Worm (Caenorhabditis elegans) whole organism, L1 larva: ENCODE data around the gene F55C10.5.

ENCODE experiments used
- C04F5.9 ChIP-seq: sonication (generic microtip); optimal IDR thresholded peaks from 2 replicates; lab custom pipeline; 2016; ENCODE audit warnings: missing genetic modification characterization, missing compliant biosample characterization
- C16A3.4 ChIP-seq: fragments of 150-350 bp; optimal IDR thresholded peaks from 2 replicates; lab custom pipeline; 2014; ENCODE audit warnings: missing biosample characterization, missing genetic modification characterization
- C34B4.2 ChIP-seq: sonication (generic microtip); optimal IDR thresholded peaks from 2 replicates; lab custom pipeline; 2017; ENCODE audit warnings: mild to moderate bottlenecking, missing genetic modification characterization, missing compliant biosample characterization
- F16B12.6 ChIP-seq: fragments of 150-350 bp; optimal IDR thresholded peaks from 2 replicates; lab custom pipeline; 2014; ENCODE audit warnings: missing biosample characterization, missing genetic modification characterization
- ceh-8 ChIP-seq: fragments of 200-800 bp; sonication (Bioruptor generic); optimal IDR thresholded peaks from 2 replicates; lab custom pipeline; 2018; ENCODE audit warnings: mild to moderate bottlenecking, missing genetic modification characterization, moderate library complexity, missing compliant biosample characterization
- ceh-88 ChIP-seq: fragments of 200-800 bp; sonication (Bioruptor generic); IDR thresholded peaks from 2 replicates; pipeline ENCODE4 v1.3.6; 2022; ENCODE audit warnings: missing genetic modification characterization, missing compliant biosample characterization
- ces-1 ChIP-seq: fragments of 150-350 bp; optimal IDR thresholded peaks from 2 replicates; lab custom pipeline; 2014; ENCODE audit warnings: missing biosample characterization, missing genetic modification reagents, missing genetic modification characterization
- dsc-1 ChIP-seq: sonication (generic microtip); optimal IDR thresholded peaks from 2 replicates; lab custom pipeline; 2016; ENCODE audit warnings: mild to moderate bottlenecking, missing genetic modification characterization, missing compliant biosample characterization
- efl-3 ChIP-seq: fragments of 200-800 bp; sonication (Bioruptor generic); optimal IDR thresholded peaks from 2 replicates; lab custom pipeline; 2018; ENCODE audit warnings: mild to moderate bottlenecking, missing genetic modification characterization, missing compliant biosample characterization
- elt-2 ChIP-seq: sonication (generic microtip); optimal IDR thresholded peaks from 2 replicates; lab custom pipeline; 2016; ENCODE audit warnings: missing genetic modification characterization, mild to moderate bottlenecking, inconsistent platforms, missing compliant biosample characterization, missing genetic modification reagents
- fkh-10 ChIP-seq: sonication (generic microtip); optimal IDR thresholded peaks from 2 replicates; lab custom pipeline; 2017; ENCODE audit warnings: missing biosample characterization, missing genetic modification reagents, missing genetic modification characterization
- fkh-8 ChIP-seq: sonication (generic microtip); optimal IDR thresholded peaks from 2 replicates; lab custom pipeline; 2016; ENCODE audit warnings: mild to moderate bottlenecking, missing genetic modification characterization, missing compliant biosample characterization
- isw-1 ChIP-seq: fragments of 200-800 bp; sonication (Bioruptor generic); IDR thresholded peaks from 2 replicates; pipeline ENCODE4 v1.3.6; 2022; ENCODE audit warnings: missing genetic modification characterization, missing compliant biosample characterization
- lin-14 ChIP-seq: fragments of 200-800 bp; sonication (Bioruptor generic); optimal IDR thresholded peaks from 2 replicates; lab custom pipeline; 2018; ENCODE audit warnings: mild to moderate bottlenecking, missing genetic modification characterization, moderate library complexity, missing compliant biosample characterization
- lin-15B ChIP-seq: fragments of 150-350 bp; sonication (generic microtip); optimal IDR thresholded peaks from 3 replicates; lab custom pipeline; 2014; ENCODE audit warnings: missing biosample characterization, missing genetic modification characterization
- lir-3 ChIP-seq: sonication (generic microtip); optimal IDR thresholded peaks from 2 replicates; lab custom pipeline; 2016; ENCODE audit warnings: mild to moderate bottlenecking, missing genetic modification characterization, moderate library complexity, missing compliant biosample characterization; ENCODE audit not compliant: poor library complexity
- mdl-1 ChIP-seq, 2 experiments: fragments of 150-350 bp; optimal IDR thresholded peaks; 2 replicates each; lab custom pipeline; 2014 to 2017; ENCODE audit warnings: missing biosample characterization in 2 of 2, missing genetic modification characterization in 2 of 2, inconsistent platforms in 1 of 2
- mef-2 ChIP-seq: fragments of 150-350 bp; optimal IDR thresholded peaks from 2 replicates; lab custom pipeline; 2014; ENCODE audit warnings: missing biosample characterization, missing genetic modification characterization
- nhr-19 ChIP-seq: fragments of 200-800 bp; sonication (Bioruptor generic); conservative IDR thresholded peaks from 2 replicates; pipeline ENCODE4 v1.3.6; 2022; ENCODE audit warnings: missing genetic modification characterization, missing compliant biosample characterization
- nhr-47 ChIP-seq: sonication (generic microtip); optimal IDR thresholded peaks from 2 replicates; lab custom pipeline; 2016; ENCODE audit warnings: mild to moderate bottlenecking, missing genetic modification characterization, moderate library complexity, missing compliant biosample characterization
- nhr-71 ChIP-seq: sonication (generic microtip); optimal IDR thresholded peaks from 2 replicates; lab custom pipeline; 2016; ENCODE audit warnings: mild to moderate bottlenecking, missing genetic modification characterization, moderate library complexity, missing compliant biosample characterization
- nhr-76 ChIP-seq: sonication (generic microtip); optimal IDR thresholded peaks from 2 replicates; lab custom pipeline; 2017; ENCODE audit warnings: missing biosample characterization, missing genetic modification characterization
- nhr-85 ChIP-seq: sonication (generic microtip); peaks from one replicate; lab custom pipeline; 2016; ENCODE audit warnings: missing genetic modification characterization, inconsistent platforms, missing compliant biosample characterization
- pqm-1 ChIP-seq: sonication (generic microtip); optimal IDR thresholded peaks from 3 replicates; lab custom pipeline; 2017; ENCODE audit warnings: missing biosample characterization, missing genetic modification characterization
- snpc-4 ChIP-seq: fragments of 150-350 bp; optimal IDR thresholded peaks from 2 replicates; lab custom pipeline; 2014; ENCODE audit warnings: missing biosample characterization, missing genetic modification characterization
- snu-23 ChIP-seq: sonication (generic microtip); optimal IDR thresholded peaks from 2 replicates; lab custom pipeline; 2016; ENCODE audit warnings: missing genetic modification characterization, missing compliant biosample characterization
- sup-37 ChIP-seq: fragments of 200-800 bp; sonication (Bioruptor generic); optimal IDR thresholded peaks from 2 replicates; lab custom pipeline; 2018; ENCODE audit warnings: mild to moderate bottlenecking, missing genetic modification characterization, missing compliant biosample characterization
- tbx-2 ChIP-seq: sonication (generic microtip); optimal IDR thresholded peaks from 2 replicates; lab custom pipeline; 2016; ENCODE audit warnings: missing genetic modification characterization, missing compliant biosample characterization
- tlp-1 ChIP-seq: fragments of 150-350 bp; optimal IDR thresholded peaks from 2 replicates; lab custom pipeline; 2014; ENCODE audit warnings: missing biosample characterization, missing genetic modification characterization
- unc-62 ChIP-seq: fragments of 150-350 bp; optimal IDR thresholded peaks from 2 replicates; lab custom pipeline; 2014; ENCODE audit warnings: missing biosample characterization, missing genetic modification reagents, missing genetic modification characterization
- unc-86 ChIP-seq: sonication (generic microtip); optimal IDR thresholded peaks from 2 replicates; lab custom pipeline; 2016; ENCODE audit warnings: missing genetic modification characterization, missing compliant biosample characterization
- zag-1 ChIP-seq: fragments of 150-350 bp; optimal IDR thresholded peaks from 2 replicates; lab custom pipeline; 2014; ENCODE audit warnings: missing biosample characterization, missing genetic modification characterization

The F55C10.5 gene

DNA sequence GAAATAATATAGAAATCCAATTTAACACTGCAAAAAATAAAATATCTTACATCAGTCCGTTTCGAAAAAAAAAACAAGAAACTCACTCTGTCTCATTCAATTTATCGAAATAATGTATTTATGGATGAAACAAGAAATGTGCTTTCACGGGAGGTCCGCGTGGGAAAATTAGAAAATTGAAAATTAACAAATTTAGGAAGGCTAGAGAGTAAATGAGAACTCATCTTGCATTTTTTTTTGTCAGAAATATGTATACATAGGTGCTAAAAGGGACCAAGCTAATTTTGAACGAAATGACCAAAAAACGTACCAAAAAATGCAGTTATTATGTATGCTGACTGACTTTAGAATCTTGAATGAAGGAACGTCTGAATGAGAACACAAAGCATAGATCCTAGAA is 41.7 kb downstream of the F55C10.5 start, which contains the start of gene T26H10.2:
Gene T26H10.2 (minus strand): TSS at position 101 of the 400 bp plus-strand sequence.
- no peak for TF ChIP-seq snpc-4 (tag; lab: Kevin White, UChicago)
- TF ChIP-seq nhr-19 (GFP tag; lab: Robert Waterston, UW) = no peak
- TF ChIP-seq lin-15B (tag; lab: Kevin White, UChicago) = no peak
- no peak for TF ChIP-seq nhr-85
- TF ChIP-seq isw-1 (GFP tag; lab: Robert Waterston, UW) = no peak
- TF ChIP-seq unc-62 (GFP tag; lab: Kevin White, UChicago) = no peak
- TF ChIP-seq fkh-10 = no peak
- TF ChIP-seq nhr-71 = no peak
- TF ChIP-seq unc-86 (tag; lab: Kevin White, UChicago) = no peak
- TF ChIP-seq C04F5.9 (tag; lab: Kevin White, UChicago) = no peak
- TF ChIP-seq C16A3.4 = no peak
- TF ChIP-seq nhr-76 = no peak
- no peak for TF ChIP-seq snu-23 (GFP tag; lab: Kevin White, UChicago)
- TF ChIP-seq mef-2 (tag; lab: Kevin White, UChicago) = no peak
- no peak for TF ChIP-seq tbx-2 (tag; lab: Kevin White, UChicago)
- no peak for TF ChIP-seq sup-37 (GFP tag; lab: Kevin White, UChicago)
- TF ChIP-seq ces-1 (GFP tag; lab: Kevin White, UChicago) = no peak
- TF ChIP-seq tlp-1 (tag; lab: Kevin White, UChicago) = no peak
- TF ChIP-seq, all 84 proteins: peak for 0

DNA sequence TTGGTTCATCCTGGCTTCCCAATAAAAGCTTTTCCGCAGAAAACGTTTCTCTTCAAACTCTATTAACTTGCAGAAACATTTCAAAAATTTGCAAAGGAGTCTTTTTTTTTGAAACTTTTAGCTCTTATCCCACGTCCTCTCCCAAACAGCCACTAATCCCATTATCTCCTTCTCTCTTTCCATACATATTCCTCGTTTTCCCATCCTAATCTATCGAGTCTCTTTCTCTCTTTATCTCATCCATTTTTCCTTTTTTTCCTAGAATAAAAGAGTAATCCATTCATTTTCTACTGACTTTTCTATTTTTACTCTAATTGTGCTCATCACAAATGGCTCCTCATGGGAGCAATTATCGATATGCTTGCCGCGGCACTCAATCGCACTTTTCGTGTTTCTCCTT is 45.8 kb downstream of the F55C10.5 start:
- TF ChIP-seq snpc-4 (tag; lab: Kevin White, UChicago) = no peak
- TF ChIP-seq fkh-8 (tag; lab: Kevin White, UChicago) = no peak
- TF ChIP-seq tbx-2 (tag; lab: Kevin White, UChicago) = peak; percentile 74
- no peak for TF ChIP-seq pqm-1 (tag; lab: Kevin White, UChicago)
- TF ChIP-seq lin-14 (GFP tag; lab: Kevin White, UChicago) = peak; percentile 78
- TF ChIP-seq nhr-71 = peak; percentile 42
- TF ChIP-seq nhr-47 = peak; percentile 19
- TF ChIP-seq mdl-1 (tag; optimal IDR thresholded peaks at IDR 0.05; lab: Kevin White, UChicago) = no peak
- peak; percentile 81 for TF ChIP-seq dsc-1 (tag; lab: Kevin White, UChicago)
- no peak for TF ChIP-seq ceh-8 (GFP tag; lab: Kevin White, UChicago)
- TF ChIP-seq C34B4.2 (tag; lab: Kevin White, UChicago) = no peak
- TF ChIP-seq lir-3 (tag; lab: Kevin White, UChicago) = no peak
- no peak for TF ChIP-seq F16B12.6 (tag; lab: Kevin White, UChicago)
- no peak for TF ChIP-seq elt-2
- no peak for TF ChIP-seq ceh-88 (GFP tag; lab: Robert Waterston, UW)
- peak; percentile 53 for TF ChIP-seq ces-1 (GFP tag; lab: Kevin White, UChicago)
- TF ChIP-seq efl-3 (GFP tag; lab: Kevin White, UChicago) = no peak
- TF ChIP-seq zag-1 = peak; percentile 11
- peak; percentile 22 for TF ChIP-seq unc-86 (tag; lab: Kevin White, UChicago)
- TF ChIP-seq, all 84 proteins: peak for 8

DNA sequence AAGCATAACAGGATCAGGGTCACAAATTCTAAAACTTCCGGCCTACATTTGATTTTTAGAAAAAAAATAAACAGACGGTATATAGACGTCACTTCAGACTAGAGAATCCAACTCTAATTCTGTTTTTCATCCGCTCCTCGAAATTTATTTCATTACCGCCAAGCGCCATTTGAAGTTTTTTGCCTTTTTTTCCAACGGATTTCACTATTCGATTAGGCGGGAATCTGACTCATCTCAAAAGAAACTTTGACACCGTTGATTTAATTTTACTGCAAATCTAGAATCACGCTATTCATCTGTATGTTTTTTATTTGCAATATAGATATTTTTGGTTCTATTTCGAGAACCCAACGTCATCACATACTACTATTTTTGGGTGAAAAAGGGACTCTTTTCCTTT is 47.9 kb downstream of the F55C10.5 start:
- TF ChIP-seq fkh-10 (peak; percentile 72), nhr-85 (no peak), lin-14 (GFP tag; lab: Kevin White, UChicago) (peak; percentile 11)
- TF ChIP-seq, all 84 proteins: peak for 2
